Worm (Caenorhabditis elegans): ENCODE results near the gene R05A10.6.

DNA sequence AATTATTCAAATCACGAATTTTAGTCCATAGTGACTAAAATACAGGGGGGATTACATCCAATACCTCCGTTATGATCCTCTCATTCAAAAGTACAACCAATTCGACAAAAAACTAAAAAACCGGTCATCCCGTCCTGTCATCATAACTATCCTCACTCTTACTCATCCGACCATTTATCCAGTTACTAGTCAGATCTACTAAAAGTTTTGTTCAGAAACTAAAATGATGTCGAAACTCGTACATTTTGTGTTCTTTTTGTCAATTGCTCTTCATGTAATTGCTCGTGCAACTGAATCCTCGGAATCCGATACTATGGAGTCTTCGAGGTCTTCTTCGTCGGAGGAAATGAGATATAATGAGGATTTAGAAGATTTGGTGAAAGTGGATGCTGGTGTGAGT, 11.5 kb downstream of the R05A10.6 start, which contains the start of gene R05A10.2:
- TF ChIP-seq pes-1 (GFP tag; IDR thresholded peaks at IDR 0.05) (no peak), ama-1 (optimal IDR thresholded peaks at IDR 0.05) (no peak), tbx-11 (GFP tag; IDR thresholded peaks at IDR 0.05) (no peak), ceh-36 (tag; optimal IDR thresholded peaks at IDR 0.05) (no peak), tbx-37 (GFP tag; conservative IDR thresholded peaks at IDR 0.05) (no peak), ceh-13 (GFP tag; optimal IDR thresholded peaks at IDR 0.05) (no peak), ets-7 (tag; optimal IDR thresholded peaks at IDR 0.05) (no peak), sea-1 (GFP tag; conservative IDR thresholded peaks at IDR 0.05) (no peak)

All from whole organism, early embryonic.